Fruit fly (Drosophila melanogaster): ENCODE measurements around the gene CG10352.

CG10352 gene

DNA sequence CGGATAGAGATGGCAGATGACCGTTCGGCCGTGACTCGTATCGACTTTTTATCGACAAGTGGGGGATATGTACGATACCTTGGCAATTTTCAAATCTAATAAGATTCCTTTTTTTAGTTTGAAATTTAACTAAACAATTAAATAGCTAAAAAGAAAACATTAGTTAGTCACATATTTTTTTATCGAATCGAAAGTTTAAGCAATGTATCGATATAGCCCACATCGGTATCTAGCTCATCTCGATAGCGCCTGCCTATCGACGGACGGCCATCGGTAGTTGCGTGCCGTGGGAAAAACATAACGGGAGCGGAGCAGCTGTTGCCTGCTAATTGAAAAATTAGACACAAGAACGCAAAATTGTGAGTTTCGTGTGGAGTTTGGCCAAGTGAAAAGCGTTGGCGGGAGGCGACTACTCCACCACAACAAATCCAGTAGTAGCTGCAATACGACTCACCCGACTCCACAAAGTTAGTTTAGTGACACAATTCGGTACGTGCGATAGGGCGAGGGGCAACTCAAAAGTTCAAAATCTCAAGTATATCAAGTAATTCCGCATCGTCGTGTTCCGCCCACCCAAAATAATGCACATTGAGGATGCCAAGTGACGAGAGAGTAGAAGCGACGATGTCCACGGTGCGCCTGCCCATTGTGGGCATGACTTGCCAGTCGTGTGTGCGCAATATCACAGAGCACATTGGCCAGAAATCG is 22.1 kb downstream of the CG10352 start, which contains the start of the genes CG10347 and ATP7 (continued):
- no peak for TF ChIP-seq prd (optimal IDR thresholded peaks at IDR 0.05)
- peak; percentile 22; the same call in 2 of the 3 replicates for TF ChIP-seq prd (GFP tag; IDR thresholded peaks at IDR 0.05)
- TF ChIP-seq CG10209 (GFP tag; optimal IDR thresholded peaks at IDR 0.05) = no peak
- no peak for TF ChIP-seq ase (GFP tag; IDR thresholded peaks at IDR 0.05)
- TF ChIP-seq pho (GFP tag; optimal IDR thresholded peaks at IDR 0.05) = no peak
- peak; percentile 75 for TF ChIP-seq CG7963 (GFP tag; IDR thresholded peaks at IDR 0.05; ENCODE audit: partially characterized antibody)
- peak; percentile 60 for TF ChIP-seq Hmr (GFP tag; optimal IDR thresholded peaks at IDR 0.05)
- TF ChIP-seq run (tag; optimal IDR thresholded peaks at IDR 0.05) = no peak
- peak; percentile 60 for TF ChIP-seq HmgZ (tag; optimal IDR thresholded peaks at IDR 0.05)
- peak; percentile 19 for TF ChIP-seq Sry-β (GFP tag; optimal IDR thresholded peaks at IDR 0.05)
- TF ChIP-seq CG7271 (tag; optimal IDR thresholded peaks at IDR 0.05) = no peak
- TF ChIP-seq Xbp1 (GFP tag; optimal IDR thresholded peaks at IDR 0.05) = no peak
- TF ChIP-seq eyg (GFP tag; optimal IDR thresholded peaks at IDR 0.05) = no peak
- no peak for TF ChIP-seq CG11695 (GFP tag; IDR thresholded peaks at IDR 0.05)
- TF ChIP-seq dmrt11E (tag; optimal IDR thresholded peaks at IDR 0.05) = no peak
- TF ChIP-seq CG31224 (GFP tag; IDR thresholded peaks at IDR 0.05) = no peak
- no peak for TF ChIP-seq CG14050 (GFP tag; IDR thresholded peaks at IDR 0.05)
- TF ChIP-seq CG1233 (GFP tag; optimal IDR thresholded peaks at IDR 0.05) = no peak
- TF ChIP-seq h (optimal IDR thresholded peaks at IDR 0.05) = no peak
- no peak for TF ChIP-seq ken (GFP tag; IDR thresholded peaks at IDR 0.05)
- peak; percentile 33 for TF ChIP-seq CG10543 (GFP tag; optimal IDR thresholded peaks at IDR 0.05)
- no peak for TF ChIP-seq Ssrp (tag; optimal IDR thresholded peaks at IDR 0.05)
- TF ChIP-seq pnt (GFP tag; optimal IDR thresholded peaks at IDR 0.05) = peak; percentile 17
- peak; percentile 92 for TF ChIP-seq MTF-1 (GFP tag; optimal IDR thresholded peaks at IDR 0.05; ENCODE audit: borderline replicate concordance)
- TF ChIP-seq CG18599 (GFP tag; optimal IDR thresholded peaks at IDR 0.05) = peak; percentile 23
- TF ChIP-seq vfl (GFP tag; optimal IDR thresholded peaks at IDR 0.05) = no peak
- peak; percentile 25 for TF ChIP-seq repo (GFP tag; optimal IDR thresholded peaks at IDR 0.05)
- TF ChIP-seq CG1602 (GFP tag; optimal IDR thresholded peaks at IDR 0.05) = peak; percentile 10
- TF ChIP-seq CG34376 (GFP tag; optimal IDR thresholded peaks at IDR 0.05) = peak; percentile 33
- peak; percentile 5 for TF ChIP-seq CG12769 (tag; optimal IDR thresholded peaks at IDR 0.05)
- TF ChIP-seq wek (GFP tag; optimal IDR thresholded peaks at IDR 0.05) = no peak
- TF ChIP-seq Myb (GFP tag; optimal IDR thresholded peaks at IDR 0.05) = peak; percentile 14
- TF ChIP-seq tap (tag; optimal IDR thresholded peaks at IDR 0.05) = no peak
- TF ChIP-seq cato (GFP tag; optimal IDR thresholded peaks at IDR 0.05; ENCODE audit: borderline replicate concordance) = no peak
- peak; percentile 82 for TF ChIP-seq CG42726 (GFP tag; IDR thresholded peaks at IDR 0.05; ENCODE audit: partially characterized antibody)
- TF ChIP-seq bsh (GFP tag; optimal IDR thresholded peaks at IDR 0.05) = no peak
- TF ChIP-seq nerfin-1 (tag; optimal IDR thresholded peaks at IDR 0.05) = peak; percentile 11
- no peak; the same call in 1 of the 2 replicates for TF ChIP-seq ato (GFP tag; IDR thresholded peaks at IDR 0.05; ENCODE audit: partially characterized antibody)
- TF ChIP-seq Hr51 (GFP tag; optimal IDR thresholded peaks at IDR 0.05) = peak; percentile 17 to 21
- TF ChIP-seq pfk (GFP tag; optimal IDR thresholded peaks at IDR 0.05) = no peak
- peak; percentile 39 for TF ChIP-seq Hsf (GFP tag; optimal IDR thresholded peaks at IDR 0.05)
- peak; percentile 93 for TF ChIP-seq unc-4 (GFP tag; IDR thresholded peaks at IDR 0.05; ENCODE audit: partially characterized antibody)
- TF ChIP-seq sug (tag; optimal IDR thresholded peaks at IDR 0.05) = peak; percentile 49
- TF ChIP-seq Dek (tag; optimal IDR thresholded peaks at IDR 0.05) = no peak
- no peak for TF ChIP-seq CG8290 (GFP tag; optimal IDR thresholded peaks at IDR 0.05)
- TF ChIP-seq CG8290 (tag; optimal IDR thresholded peaks at IDR 0.05) = peak in 1 of 2 experiments; percentile 35
- TF ChIP-seq ems (GFP tag; optimal IDR thresholded peaks at IDR 0.05) = peak; percentile 40
- TF ChIP-seq fu2 (GFP tag; optimal IDR thresholded peaks at IDR 0.05) = peak; percentile 12
- peak; percentile 21 for TF ChIP-seq CG11504 (tag; optimal IDR thresholded peaks at IDR 0.05)

Data from whole organism, embryonic.